Worm (Caenorhabditis elegans): Measurements from ENCODE around the gene srx-101.

ce11 chrII:3727996-3728395, 37.5 kb upstream of the srx-101 start, which contains the start of gene C46E10.8:
- TF ChIP-seq flt-1 (GFP tag; IDR thresholded peaks at IDR 0.05) = no peak
- no peak for TF ChIP-seq med-1 (GFP tag; optimal IDR thresholded peaks at IDR 0.05; ENCODE audit: insufficient read depth)
- no peak for TF ChIP-seq cog-1 (tag; optimal IDR thresholded peaks at IDR 0.05)
- TF ChIP-seq tab-1 (GFP tag; IDR thresholded peaks at IDR 0.05) = no peak
